Fruit fly (Drosophila melanogaster): Measurements from ENCODE around the gene CG7091.

dm6 chr3R:12975223-12975622 is 2.6 kb upstream of the CG7091 start:
- TF ChIP-seq CG6765 (GFP tag; optimal IDR thresholded peaks at IDR 0.05): no peak
- TF ChIP-seq sug (tag; optimal IDR thresholded peaks at IDR 0.05): no peak
- no peak for TF ChIP-seq ken (GFP tag; IDR thresholded peaks at IDR 0.05)
- no peak for TF ChIP-seq fru (optimal IDR thresholded peaks at IDR 0.05)
- TF ChIP-seq CG3838 (GFP tag; optimal IDR thresholded peaks at IDR 0.05): no peak
- TF ChIP-seq Antp (GFP tag; optimal IDR thresholded peaks at IDR 0.05): no peak
- TF ChIP-seq fd102C (GFP tag; optimal IDR thresholded peaks at IDR 0.05): no peak
- no peak for TF ChIP-seq prd (optimal IDR thresholded peaks at IDR 0.05)
- no peak for TF ChIP-seq prd (GFP tag; IDR thresholded peaks at IDR 0.05)
- no peak for TF ChIP-seq CG15514 (GFP tag; optimal IDR thresholded peaks at IDR 0.05)
- TF ChIP-seq tna (GFP tag; IDR thresholded peaks at IDR 0.05; ENCODE audit: partially characterized antibody): no peak
- no peak for TF ChIP-seq gsb (GFP tag; IDR thresholded peaks at IDR 0.05)
- TF ChIP-seq CG42726 (GFP tag; IDR thresholded peaks at IDR 0.05; ENCODE audit: partially characterized antibody): no peak
